Worm (Caenorhabditis elegans): ENCODE measurements around the gene ZK470.6.

Gene ZK470.6

DNA sequence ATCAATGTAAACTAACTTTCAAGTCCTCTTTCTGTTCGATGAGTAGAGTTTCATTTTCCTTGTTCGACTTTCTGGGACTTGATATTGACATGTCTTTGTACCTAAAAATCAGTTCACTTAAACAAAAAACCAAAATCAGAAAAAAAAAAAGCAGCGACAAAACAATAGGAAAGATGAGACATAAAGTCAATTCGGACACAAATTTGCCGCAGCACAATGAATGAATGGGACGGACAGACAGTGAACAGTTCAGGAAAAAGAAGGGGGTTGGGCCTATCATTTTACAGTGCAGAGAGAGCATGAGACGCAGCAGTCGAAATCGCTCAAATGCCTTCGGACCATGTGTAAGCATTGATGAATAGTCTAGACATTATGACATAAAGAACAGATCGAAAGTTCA, 9.4 kb upstream of the ZK470.6 start, which contains the start of gene mrp-6:
Gene mrp-6 (minus strand): TSS at position 101 of the 400 bp plus-strand sequence.
- TF ChIP-seq dmd-4 (tag; optimal IDR thresholded peaks at IDR 0.05) (no peak), fos-1 (tag; optimal IDR thresholded peaks at IDR 0.05) (no peak), nhr-129 (tag; optimal IDR thresholded peaks at IDR 0.05) (no peak), ztf-11 (tag; optimal IDR thresholded peaks at IDR 0.05) (no peak), ama-1 (optimal IDR thresholded peaks at IDR 0.05) (no peak), ztf-4 (tag; optimal IDR thresholded peaks at IDR 0.05) (no peak), nhr-237 (tag; optimal IDR thresholded peaks at IDR 0.05) (no peak), unc-39 (tag; optimal IDR thresholded peaks at IDR 0.05) (no peak), nhr-77 (tag; optimal IDR thresholded peaks at IDR 0.05) (no peak), mbf-1 (tag; optimal IDR thresholded peaks at IDR 0.05) (no peak)

ce11 chrX:4167150-4167549, 10.1 kb downstream of the ZK470.6 start, which contains the start of gene ZK470.14:
TSS of gene ZK470.14 (plus strand) at chrX:4167450.
- TF ChIP-seq nhr-11 (tag; optimal IDR thresholded peaks at IDR 0.05) = no peak
- TF ChIP-seq nhr-77 (tag; optimal IDR thresholded peaks at IDR 0.05) = no peak
- no peak for TF ChIP-seq ceh-16 (tag; optimal IDR thresholded peaks at IDR 0.05)
- TF ChIP-seq nhr-23 (tag; optimal IDR thresholded peaks at IDR 0.05) = no peak

DNA sequence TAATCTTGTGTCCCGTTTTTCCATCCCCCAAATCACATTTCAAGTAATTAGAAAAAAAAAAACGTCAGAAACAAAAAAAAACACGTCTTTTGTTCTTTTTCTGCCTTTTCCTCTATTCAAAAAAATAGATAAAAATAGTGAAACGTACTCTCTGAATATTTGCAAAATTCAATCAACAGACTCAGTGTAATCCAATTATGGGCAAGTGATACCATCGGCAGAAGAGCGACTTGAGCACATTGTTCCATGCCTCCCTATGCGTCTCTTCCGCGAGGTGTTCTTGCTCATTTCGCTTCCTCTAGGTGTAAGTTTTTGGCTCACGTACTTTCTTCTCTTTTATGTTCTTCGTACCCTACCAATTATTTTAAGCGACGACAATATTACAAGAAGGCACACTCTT, 13.9 kb downstream of the ZK470.6 start, which contains the start of gene ZK470.1:
Gene ZK470.1 (plus strand): TSS at position 301 of the 400 bp plus-strand sequence.
- TF ChIP-seq unc-62 (GFP tag; optimal IDR thresholded peaks at IDR 0.05) (no peak), mab-5 (tag; optimal IDR thresholded peaks at IDR 0.05) (no peak), dmd-4 (tag; optimal IDR thresholded peaks at IDR 0.05) (no peak), nhr-6 (tag; optimal IDR thresholded peaks at IDR 0.05) (no peak), elt-1 (tag; optimal IDR thresholded peaks at IDR 0.05) (no peak), ztf-4 (tag; optimal IDR thresholded peaks at IDR 0.05) (no peak)

DNA sequence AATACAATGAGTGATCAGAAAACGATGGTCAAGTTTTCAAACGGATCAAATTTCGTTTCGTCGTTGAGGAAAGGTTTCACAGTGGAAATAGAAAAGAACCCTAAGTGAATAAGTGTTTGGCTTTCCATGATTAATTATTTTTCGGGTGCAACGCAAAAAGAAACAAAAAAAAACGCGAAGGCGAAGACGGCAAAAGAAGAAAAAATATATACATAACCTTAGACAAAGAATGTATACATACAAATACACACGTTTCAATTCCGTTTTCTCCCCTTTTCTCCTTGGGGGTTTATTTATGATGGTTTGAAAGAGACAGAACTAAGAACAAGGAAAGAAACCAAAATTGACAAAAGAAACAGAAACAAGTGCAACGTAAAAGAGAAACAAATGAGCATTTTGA, 15.4 kb downstream of the ZK470.6 start:
- no peak for TF ChIP-seq unc-62 (GFP tag; optimal IDR thresholded peaks at IDR 0.05)
- TF ChIP-seq nhr-11 (tag; optimal IDR thresholded peaks at IDR 0.05) = no peak
- TF ChIP-seq unc-55 (GFP tag; optimal IDR thresholded peaks at IDR 0.05) = peak; percentile 10

DNA sequence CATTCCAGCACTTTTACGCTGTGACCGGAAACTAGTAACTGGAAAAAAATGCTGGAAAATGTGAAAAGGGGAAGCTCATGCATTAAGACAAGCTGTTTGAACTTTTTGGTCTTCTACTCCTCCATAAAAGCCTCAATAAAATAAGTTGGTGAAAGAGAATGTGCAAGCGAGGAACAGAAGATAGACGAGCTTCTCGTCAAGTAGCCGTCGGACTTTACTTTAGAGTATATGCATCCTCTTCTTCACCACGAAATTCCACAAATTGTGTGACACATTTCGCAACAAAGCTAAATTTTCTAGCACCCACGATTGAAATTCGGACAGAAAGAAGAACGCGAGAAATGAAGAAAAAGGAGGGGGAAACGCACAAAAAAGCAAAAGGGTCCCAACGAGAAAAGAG, 17.4 kb downstream of the ZK470.6 start:
- TF ChIP-seq crh-2 (tag; optimal IDR thresholded peaks at IDR 0.05) = no peak
- no peak for TF ChIP-seq sem-4 (tag; optimal IDR thresholded peaks at IDR 0.05)
- peak; percentile 55 for TF ChIP-seq unc-55 (GFP tag; optimal IDR thresholded peaks at IDR 0.05)
- no peak for TF ChIP-seq skn-1 (tag; optimal IDR thresholded peaks at IDR 0.05)
- peak; percentile 14 for TF ChIP-seq zag-1 (tag; optimal IDR thresholded peaks at IDR 0.05)
- TF ChIP-seq ztf-1 (GFP tag; conservative IDR thresholded peaks at IDR 0.05) = no peak

ce11 chrX:4159185-4159871, 18.0 kb downstream of the ZK470.6 start:
- TF ChIP-seq zag-1 (tag; optimal IDR thresholded peaks at IDR 0.05) = no peak
- TF ChIP-seq unc-55 (GFP tag; optimal IDR thresholded peaks at IDR 0.05) = no peak
- no peak for TF ChIP-seq sem-4 (tag; optimal IDR thresholded peaks at IDR 0.05)

- TF ChIP-seq ztf-11 (tag; optimal IDR thresholded peaks at IDR 0.05) (no peak), nhr-6 (tag; optimal IDR thresholded peaks at IDR 0.05) (no peak), mbf-1 (tag; optimal IDR thresholded peaks at IDR 0.05) (no peak), ztf-1 (GFP tag; conservative IDR thresholded peaks at IDR 0.05) (no peak), egl-27 (tag; optimal IDR thresholded peaks at IDR 0.05) (no peak), fos-1 (tag; optimal IDR thresholded peaks at IDR 0.05) (no peak), lin-39 (tag; optimal IDR thresholded peaks at IDR 0.05) (no peak), aly-2 (tag; optimal IDR thresholded peaks at IDR 0.05) (no peak), unc-39 (tag; optimal IDR thresholded peaks at IDR 0.05) (no peak), lsy-2 (tag; optimal IDR thresholded peaks at IDR 0.05) (peak in 1 of 2 experiments; percentile 44), nhr-11 (tag; optimal IDR thresholded peaks at IDR 0.05) (no peak), crh-2 (tag; optimal IDR thresholded peaks at IDR 0.05) (no peak), sem-4 (tag; optimal IDR thresholded peaks at IDR 0.05) (no peak), nhr-77 (tag; optimal IDR thresholded peaks at IDR 0.05) (no peak), nhr-12 (tag; optimal IDR thresholded peaks at IDR 0.05) (no peak), blmp-1 (tag; optimal IDR thresholded peaks at IDR 0.05; ENCODE audit: insufficient read depth) (no peak), R02D3.7 (tag; optimal IDR thresholded peaks at IDR 0.05) (no peak), C34F6.9 (tag; optimal IDR thresholded peaks at IDR 0.05) (peak; percentile 25), alr-1 (tag; optimal IDR thresholded peaks at IDR 0.05) (no peak), ceh-82 (tag; optimal IDR thresholded peaks at IDR 0.05) (no peak), nhr-129 (tag; optimal IDR thresholded peaks at IDR 0.05) (peak; percentile 55), gmeb-1 (tag; optimal IDR thresholded peaks at IDR 0.05) (no peak), sma-3 (GFP tag; optimal IDR thresholded peaks at IDR 0.05) (no peak), lin-13 (GFP tag; optimal IDR thresholded peaks at IDR 0.05) (no peak), sma-9 (GFP tag; optimal IDR thresholded peaks at IDR 0.05) (peak; percentile 70), sma-9 (tag; optimal IDR thresholded peaks at IDR 0.05) (no peak), dmd-4 (tag; optimal IDR thresholded peaks at IDR 0.05) (no peak), lin-11 (tag; optimal IDR thresholded peaks at IDR 0.05) (no peak), peb-1 (tag; optimal IDR thresholded peaks at IDR 0.05) (no peak)
These were observed 19.4 kb downstream of the ZK470.6 start for ce11 chrX:4157896-4158295.
